Fruit fly (Drosophila melanogaster): ENCODE measurements around the gene CG3117.

DNA sequence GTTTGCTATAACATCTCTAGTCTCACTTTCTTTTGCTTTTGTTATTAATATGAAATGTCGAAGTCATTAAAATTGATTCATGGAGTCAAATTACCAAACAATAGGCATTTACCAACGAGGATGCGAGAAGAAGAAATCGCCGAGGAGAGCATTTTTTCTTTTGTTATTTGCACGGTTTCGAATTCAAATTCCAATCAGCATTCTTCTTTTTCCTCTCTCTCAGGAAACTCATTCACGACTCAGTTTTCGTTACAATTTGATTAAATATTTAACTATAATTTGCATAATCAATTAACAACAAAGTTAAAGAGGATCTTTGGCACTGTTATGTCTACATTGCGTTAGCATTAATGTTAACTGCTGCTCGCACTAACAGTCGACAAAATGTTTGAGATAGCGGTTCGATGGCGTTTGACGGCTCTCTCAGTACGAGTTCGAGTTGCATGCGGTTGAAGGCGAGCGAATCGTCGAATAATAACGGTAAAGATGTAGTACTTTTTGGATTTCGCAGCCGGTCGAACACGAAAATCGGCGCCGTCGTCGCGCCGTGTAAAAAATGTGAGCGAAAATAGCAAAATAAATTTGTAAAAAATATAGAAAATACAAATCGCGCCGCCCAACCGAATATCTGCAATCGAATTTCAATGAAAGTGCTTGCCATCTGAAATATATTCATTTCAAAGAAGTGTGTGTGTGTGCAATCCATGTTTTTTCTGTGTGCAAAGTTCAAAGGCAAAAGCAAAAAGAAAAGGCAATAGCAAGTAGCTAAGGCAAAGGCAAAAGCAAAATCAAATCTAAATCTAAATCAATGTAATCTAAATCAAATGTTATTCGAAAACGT, 41.0 kb upstream of the CG3117 start:
- TF ChIP-seq CG8478 (optimal IDR thresholded peaks at IDR 0.05): no peak
- no peak for TF ChIP-seq CTCF (optimal IDR thresholded peaks at IDR 0.05)

All from S2 (cell line).